Fruit fly (Drosophila melanogaster) whole organism, embryonic: ENCODE results near the gene PGRP-LF.
A peak's percentile ranks its signal among the peaks of the same experiment; 100 is the strongest.

Experiments
- Bteb2 ChIP-seq: fragments of 200-800 bp; sonication (Bioruptor generic); optimal IDR thresholded peaks from 2 replicates; lab custom pipeline; 2016; ENCODE audit warnings: missing biosample characterization, missing genetic modification characterization
- CG10366 ChIP-seq: fragments of 200-800 bp; sonication (Bioruptor generic); IDR thresholded peaks from 2 replicates; pipeline ENCODE4 v1.3.6; 2022; ENCODE audit warnings: missing biosample characterization, missing genetic modification characterization
- CG11560 ChIP-seq: fragments of 200-800 bp; sonication (Bioruptor generic); IDR thresholded peaks from 3 replicates; pipeline ENCODE4 v1.3.6; 2022; ENCODE audit warnings: missing biosample characterization, missing genetic modification characterization
- CG12071 ChIP-seq: fragments of 200-800 bp; sonication (Bioruptor generic); optimal IDR thresholded peaks from 3 replicates; lab custom pipeline; 2018; ENCODE audit warnings: missing biosample characterization, mild to moderate bottlenecking, missing genetic modification characterization
- CG14014 ChIP-seq: fragments of 200-800 bp; sonication (Bioruptor generic); IDR thresholded peaks from 2 replicates; pipeline ENCODE4 v1.3.6; 2022; ENCODE audit warnings: missing biosample characterization, missing genetic modification characterization
- CG15269 ChIP-seq: fragments of 200-800 bp; sonication (Bioruptor generic); optimal IDR thresholded peaks from 2 replicates; lab custom pipeline; 2018; ENCODE audit warnings: missing biosample characterization, mild to moderate bottlenecking, missing genetic modification characterization, moderate library complexity
- CG2678 ChIP-seq: fragments of 200-800 bp; sonication (Bioruptor generic); optimal IDR thresholded peaks from 3 replicates; lab custom pipeline; 2019; ENCODE audit warnings: missing biosample characterization, mild to moderate bottlenecking, missing genetic modification characterization, moderate library complexity
- CG2889 ChIP-seq: fragments of 200-800 bp; sonication (Bioruptor generic); IDR thresholded peaks from 3 replicates; pipeline ENCODE4 v1.3.6; 2022; ENCODE audit warnings: missing biosample characterization, missing genetic modification characterization
- CG30403 ChIP-seq: fragments of 200-800 bp; sonication (Bioruptor generic); optimal IDR thresholded peaks from 3 replicates; lab custom pipeline; 2016; ENCODE audit warnings: missing biosample characterization, missing genetic modification characterization
- CG3065 ChIP-seq: fragments of 200-800 bp; sonication (Bioruptor generic); optimal IDR thresholded peaks from 2 replicates; lab custom pipeline; 2016; ENCODE audit warnings: missing biosample characterization, missing genetic modification characterization
- CG4282 ChIP-seq: fragments of 200-800 bp; sonication (Bioruptor generic); optimal IDR thresholded peaks from 2 replicates; lab custom pipeline; 2016; ENCODE audit warnings: missing biosample characterization, missing genetic modification characterization
- CG7271 ChIP-seq: fragments of 200-800 bp; sonication (Bioruptor generic); optimal IDR thresholded peaks from 2 replicates; lab custom pipeline; 2018; ENCODE audit warnings: missing biosample characterization, mild to moderate bottlenecking, missing genetic modification characterization, moderate library complexity
- CG7839 ChIP-seq: fragments of 200-800 bp; sonication (Bioruptor generic); optimal IDR thresholded peaks from 3 replicates; lab custom pipeline; 2018; ENCODE audit warnings: missing biosample characterization, mild to moderate bottlenecking, missing genetic modification characterization, moderate library complexity
- CG8290 ChIP-seq, 3 experiments: fragments of 200-800 bp; sonication (Bioruptor generic); optimal IDR thresholded peaks; 2 replicates each; lab custom pipeline; 2016 to 2019; ENCODE audit warnings: missing biosample characterization in 3 of 3, missing genetic modification characterization in 3 of 3, mild to moderate bottlenecking in 2 of 3, moderate library complexity in 1 of 3
- CG8924 ChIP-seq: fragments of 200-800 bp; optimal IDR thresholded peaks from 3 replicates; lab custom pipeline; 2019; ENCODE audit warnings: missing biosample characterization, mild to moderate bottlenecking, missing genetic modification characterization, moderate library complexity
- CG9437 ChIP-seq: fragments of 200-800 bp; sonication (Bioruptor generic); optimal IDR thresholded peaks from 2 replicates; lab custom pipeline; 2018; ENCODE audit warnings: missing biosample characterization, mild to moderate bottlenecking, missing genetic modification characterization
- CG9817 ChIP-seq: fragments of 200-800 bp; sonication (Bioruptor generic); optimal IDR thresholded peaks from 2 replicates; lab custom pipeline; 2018; ENCODE audit warnings: missing biosample characterization, mild to moderate bottlenecking, missing genetic modification characterization, moderate library complexity
- CoRest ChIP-seq: fragments of 200-800 bp; sonication (Bioruptor generic); optimal IDR thresholded peaks from 3 replicates; lab custom pipeline; 2018; ENCODE audit warnings: missing biosample characterization, mild to moderate bottlenecking, missing genetic modification characterization, moderate library complexity
- Deaf1 ChIP-seq: fragments of 200-800 bp; optimal IDR thresholded peaks from 3 replicates; lab custom pipeline; 2019; ENCODE audit warnings: missing biosample characterization, mild to moderate bottlenecking, missing genetic modification characterization, moderate library complexity
- Dfd ChIP-seq, 2 experiments: fragments of >200 bp; optimal IDR thresholded peaks; 2 replicates each; lab custom pipeline; 2017; ENCODE audit warnings: missing biosample characterization in 2 of 2, missing genetic modification characterization in 2 of 2
- Dip3 ChIP-seq: fragments of 200-800 bp; sonication (Bioruptor generic); optimal IDR thresholded peaks from 3 replicates; lab custom pipeline; 2016; ENCODE audit warnings: missing biosample characterization, missing genetic modification characterization
- Dp ChIP-seq: fragments of 200-800 bp; sonication (Bioruptor generic); optimal IDR thresholded peaks from 2 replicates; lab custom pipeline; 2018; ENCODE audit warnings: missing biosample characterization, mild to moderate bottlenecking, missing genetic modification characterization, moderate library complexity
- Eip74EF ChIP-seq, 2 experiments: fragments of 200-800 bp in 1 of 2; fragments of >200 bp in 1 of 2; sonication (Bioruptor generic) in 1 of 2; optimal IDR thresholded peaks; 2 replicates each; lab custom pipeline; 2017 to 2019; ENCODE audit warnings: missing biosample characterization in 2 of 2, missing genetic modification characterization in 2 of 2, mild to moderate bottlenecking in 1 of 2, moderate library complexity in 1 of 2
- Ets97D ChIP-seq: fragments of 200-800 bp; sonication (Bioruptor generic); optimal IDR thresholded peaks from 3 replicates; lab custom pipeline; 2016; ENCODE audit warnings: missing biosample characterization, missing genetic modification characterization
- Fer1 ChIP-seq: fragments of 200-800 bp; sonication (Bioruptor generic); optimal IDR thresholded peaks from 2 replicates; lab custom pipeline; 2017; ENCODE audit warnings: missing biosample characterization, mild to moderate bottlenecking, missing genetic modification characterization
- Hmx ChIP-seq: fragments of 200-800 bp; sonication (Bioruptor generic); optimal IDR thresholded peaks from 2 replicates; lab custom pipeline; 2016; ENCODE audit warnings: missing biosample characterization, missing genetic modification characterization
- Hr3 ChIP-seq: fragments of 200-800 bp; sonication (Bioruptor generic); optimal IDR thresholded peaks from 3 replicates; lab custom pipeline; 2016; ENCODE audit warnings: missing biosample characterization, missing genetic modification characterization
- Jarid2 ChIP-seq: fragments of 200-800 bp; sonication (Bioruptor generic); optimal IDR thresholded peaks from 3 replicates; lab custom pipeline; 2017; ENCODE audit warnings: mild to moderate bottlenecking, missing biosample characterization, missing genetic modification reagents, missing genetic modification characterization
- Kr ChIP-seq: fragments of 200-800 bp; sonication (Bioruptor generic); optimal IDR thresholded peaks from 2 replicates; lab custom pipeline; 2017; ENCODE audit warnings: missing biosample characterization, mild to moderate bottlenecking, missing genetic modification characterization
- Lpt ChIP-seq: fragments of >200 bp; optimal IDR thresholded peaks from 2 replicates; lab custom pipeline; 2018; ENCODE audit warnings: missing biosample characterization, missing genetic modification characterization
- Mes4 ChIP-seq: fragments of 200-800 bp; sonication (Bioruptor generic); optimal IDR thresholded peaks from 2 replicates; lab custom pipeline; 2016; ENCODE audit warnings: missing biosample characterization, missing genetic modification characterization
- NC2β ChIP-seq: fragments of 200-800 bp; sonication (Bioruptor generic); optimal IDR thresholded peaks from 2 replicates; lab custom pipeline; 2016; ENCODE audit warnings: missing biosample characterization, missing genetic modification characterization
- Poxn ChIP-seq: fragments of 200-800 bp; sonication (Bioruptor generic); IDR thresholded peaks from 2 replicates; pipeline ENCODE4 v1.3.6; 2022; ENCODE audit warnings: missing biosample characterization, missing genetic modification characterization
- Sin3A ChIP-seq: fragments of >200 bp; optimal IDR thresholded peaks from 2 replicates; lab custom pipeline; 2018
- Xrp1 ChIP-seq: fragments of 200-800 bp; sonication (Bioruptor generic); IDR thresholded peaks from 2 replicates; pipeline ENCODE4 v1.3.6; 2022; ENCODE audit warnings: missing biosample characterization, missing genetic modification characterization
- ara ChIP-seq: fragments of 200-800 bp; sonication (Bioruptor generic); IDR thresholded peaks from 2 replicates; pipeline ENCODE4 v1.3.6; 2022; ENCODE audit warnings: missing biosample characterization, missing genetic modification characterization
- ase ChIP-seq: fragments of 200-800 bp; sonication (Bioruptor generic); IDR thresholded peaks from 3 replicates; pipeline ENCODE4 v1.3.6; 2022; ENCODE audit warnings: missing biosample characterization, missing genetic modification characterization
- ato ChIP-seq: fragments of 200-800 bp; sonication (Bioruptor generic); IDR thresholded peaks from 2 replicates; pipeline ENCODE4 v1.3.6; 2022; ENCODE audit warnings: missing biosample characterization, missing genetic modification characterization; ENCODE audit not compliant: partially characterized antibody
- caup ChIP-seq: fragments of 200-800 bp; sonication (Bioruptor generic); optimal IDR thresholded peaks from 3 replicates; lab custom pipeline; 2017; ENCODE audit warnings: missing biosample characterization, mild to moderate bottlenecking, missing genetic modification characterization, moderate library complexity; ENCODE audit not compliant: severe bottlenecking
- corto ChIP-seq: fragments of 200-800 bp; sonication (Bioruptor generic); optimal IDR thresholded peaks from 2 replicates; lab custom pipeline; 2016; ENCODE audit warnings: missing biosample characterization, mild to moderate bottlenecking, missing genetic modification characterization, moderate library complexity
- crol ChIP-seq: fragments of 200-800 bp; sonication (Bioruptor generic); IDR thresholded peaks from 2 replicates; pipeline ENCODE4 v1.3.6; 2022; ENCODE audit warnings: missing biosample characterization, missing genetic modification characterization
- cwo ChIP-seq: fragments of 200-800 bp; sonication (Bioruptor generic); optimal IDR thresholded peaks from 3 replicates; lab custom pipeline; 2017; ENCODE audit warnings: missing biosample characterization, missing genetic modification characterization, mild to moderate bottlenecking, moderate library complexity, missing genetic modification reagents
- danr ChIP-seq: fragments of 200-800 bp; sonication (Bioruptor generic); IDR thresholded peaks from 2 replicates; pipeline ENCODE4 v1.3.6; 2022; ENCODE audit warnings: missing biosample characterization, missing genetic modification characterization
- disco-r ChIP-seq: fragments of 200-800 bp; sonication (Bioruptor generic); optimal IDR thresholded peaks from 2 replicates; lab custom pipeline; 2016; ENCODE audit warnings: missing biosample characterization, missing genetic modification characterization
- jing ChIP-seq: fragments of 200-800 bp; sonication (Bioruptor generic); optimal IDR thresholded peaks from 2 replicates; lab custom pipeline; 2018; ENCODE audit warnings: missing biosample characterization, mild to moderate bottlenecking, missing genetic modification characterization
- kah ChIP-seq: fragments of 200-800 bp; sonication (Bioruptor generic); optimal IDR thresholded peaks from 2 replicates; lab custom pipeline; 2018; ENCODE audit warnings: missing biosample characterization, mild to moderate bottlenecking, missing genetic modification characterization
- maf-S ChIP-seq: fragments of 200-800 bp; sonication (Bioruptor generic); optimal IDR thresholded peaks from 2 replicates; lab custom pipeline; 2016; ENCODE audit warnings: missing biosample characterization, missing genetic modification characterization
- shn ChIP-seq: fragments of 200-800 bp; sonication (Bioruptor generic); optimal IDR thresholded peaks from 3 replicates; lab custom pipeline; 2016; ENCODE audit warnings: missing biosample characterization, missing genetic modification characterization
- toy ChIP-seq: fragments of 200-800 bp; sonication (Bioruptor generic); IDR thresholded peaks from 2 replicates; pipeline ENCODE4 v1.3.6; 2022; ENCODE audit warnings: missing biosample characterization, missing genetic modification characterization
- vfl ChIP-seq: fragments of 200-800 bp; sonication (Bioruptor generic); optimal IDR thresholded peaks from 2 replicates; lab custom pipeline; 2016; ENCODE audit warnings: missing biosample characterization, missing genetic modification characterization

The PGRP-LF gene

DNA sequence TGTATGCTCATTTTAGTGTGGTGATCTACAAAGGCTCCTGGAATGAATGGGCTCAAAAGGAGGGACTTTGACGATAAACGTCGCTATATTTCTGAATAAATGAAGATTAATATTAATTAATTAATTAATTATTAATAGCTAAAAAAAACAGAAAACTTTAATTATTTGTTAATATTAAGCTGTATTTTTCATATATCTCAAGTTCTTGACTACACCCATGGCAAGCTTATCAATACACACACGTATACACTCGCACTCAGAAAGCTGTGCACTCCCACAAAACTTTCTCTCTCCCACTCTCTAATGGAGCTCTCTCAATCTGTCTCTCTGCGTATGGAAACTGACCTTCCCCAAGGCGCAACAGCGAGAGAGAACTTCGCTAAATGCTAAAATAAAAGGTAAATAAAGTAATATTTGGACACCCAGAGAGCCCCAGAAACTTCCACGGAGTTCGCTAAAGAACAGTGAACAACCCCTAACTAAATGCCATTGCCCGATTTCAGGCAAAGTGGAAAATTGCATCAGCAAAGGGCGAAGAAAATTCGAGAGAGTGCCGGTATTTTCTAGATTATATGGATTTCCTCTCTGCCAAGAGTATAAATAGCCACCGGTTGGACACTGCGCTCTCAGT, 24.1 kb downstream of the PGRP-LF start (continued):
- TF ChIP-seq CoRest = peak; percentile 69
- TF ChIP-seq CG12071 = no peak
- TF ChIP-seq Xrp1 (GFP tag; lab: Robert Waterston, UW) = peak; percentile 75
- TF ChIP-seq CG15269 (tag; lab: Kevin White, UChicago) = peak; percentile 72
- no peak for TF ChIP-seq CG8290 (GFP tag; optimal IDR thresholded peaks at IDR 0.05; lab: Kevin White, UChicago)
- peak in 1 of 2 experiments; percentile 57 for TF ChIP-seq CG8290 (tag; optimal IDR thresholded peaks at IDR 0.05; lab: Kevin White, UChicago)
- TF ChIP-seq ato = no peak
- no peak for TF ChIP-seq Dfd (GFP tag; optimal IDR thresholded peaks at IDR 0.05; lab: Kevin White, UChicago)
- peak; percentile 70; the same call in 1 of the 2 replicates for TF ChIP-seq CG14014 (GFP tag; lab: Robert Waterston, UW)
- peak; percentile 39 for TF ChIP-seq CG9817
- TF ChIP-seq Hmx (GFP tag; lab: Kevin White, UChicago) = peak; percentile 27
- TF ChIP-seq kah (GFP tag; lab: Kevin White, UChicago) = no peak
- no peak for TF ChIP-seq Bteb2 (GFP tag; lab: Kevin White, UChicago)
- 0 out of 2 replicates have a peak, but pooled peaks have one; percentile 29 for TF ChIP-seq toy
- peak; percentile 69 for TF ChIP-seq danr
- no peak for TF ChIP-seq Sin3A
- TF ChIP-seq Ets97D (GFP tag; lab: Kevin White, UChicago) = no peak
- peak; percentile 49 for TF ChIP-seq CG10366 (GFP tag; lab: Robert Waterston, UW)
- TF ChIP-seq Eip74EF (GFP tag; optimal IDR thresholded peaks at IDR 0.05; lab: Kevin White, UChicago) = peak in 1 of 2 experiments; percentile 53
- TF ChIP-seq disco-r (GFP tag; lab: Kevin White, UChicago) = no peak
- TF ChIP-seq Poxn (GFP tag; lab: Robert Waterston, UW) = no peak
- TF ChIP-seq Lpt (GFP tag; lab: Kevin White, UChicago) = no peak
- no peak for TF ChIP-seq CG4282 (GFP tag; lab: Kevin White, UChicago)
- TF ChIP-seq CG2889 (GFP tag; lab: Robert Waterston, UW) = no peak
- peak; percentile 11 for TF ChIP-seq CG8924 (tag; lab: Kevin White, UChicago)
- TF ChIP-seq CG3065 (GFP tag; lab: Kevin White, UChicago) = no peak
- TF ChIP-seq shn (GFP tag; lab: Kevin White, UChicago) = no peak
- peak; percentile 75 for TF ChIP-seq CG7839
- no peak for TF ChIP-seq Dp
- TF ChIP-seq Dip3 (GFP tag; lab: Kevin White, UChicago) = peak; percentile 34
- TF ChIP-seq CG11560 (tag; lab: Robert Waterston, UW) = no peak
- no peak for TF ChIP-seq Mes4
- TF ChIP-seq ara = peak; percentile 66; the same call in 1 of the 2 replicates
- TF ChIP-seq ase = peak; percentile 51; the same call in 1 of the 3 replicates
- TF ChIP-seq cwo (GFP tag; lab: Kevin White, UChicago) = peak; percentile 76
- TF ChIP-seq CG7271 = peak; percentile 13
- peak; percentile 67 for TF ChIP-seq CG30403 (GFP tag; lab: Kevin White, UChicago)
- TF ChIP-seq Kr (GFP tag; lab: Kevin White, UChicago) = no peak
- peak; percentile 84 for TF ChIP-seq CG2678 (tag; lab: Kevin White, UChicago)
- TF ChIP-seq NC2β (GFP tag; lab: Kevin White, UChicago) = peak; percentile 5
- TF ChIP-seq Jarid2 (GFP tag; lab: Kevin White, UChicago) = peak; percentile 9
- peak; percentile 22 for TF ChIP-seq CG9437
- no peak for TF ChIP-seq crol (GFP tag; lab: Robert Waterston, UW)
- TF ChIP-seq Hr3 (GFP tag; lab: Kevin White, UChicago) = peak; percentile 37
- TF ChIP-seq corto (GFP tag; lab: Kevin White, UChicago) = peak; percentile 5
- no peak for TF ChIP-seq vfl
- no peak for TF ChIP-seq Deaf1
- peak; percentile 54 for TF ChIP-seq caup (GFP tag; lab: Kevin White, UChicago)
- peak; percentile 81 for TF ChIP-seq Fer1 (GFP tag; lab: Kevin White, UChicago)
- no peak for TF ChIP-seq jing (GFP tag; lab: Kevin White, UChicago)
- no peak for TF ChIP-seq maf-S (GFP tag; lab: Kevin White, UChicago)
